Worm (Caenorhabditis elegans): ENCODE measurements around the gene fipr-11.

- TF ChIP-seq F13C5.2 (tag; optimal IDR thresholded peaks at IDR 0.05) = no peak
- no peak for TF ChIP-seq aly-1 (tag; optimal IDR thresholded peaks at IDR 0.05)
- no peak for TF ChIP-seq pes-1 (GFP tag; IDR thresholded peaks at IDR 0.05)
These were observed 19.6 kb upstream of the fipr-11 start for ce11 chrV:9925647-9926046.

Measured in whole organism, early embryonic.